Fruit fly (Drosophila melanogaster) whole organism, pupa: ENCODE data around the gene CG17732.

Source experiments
- CG10348 ChIP-seq: fragments of 200-800 bp; sonication (Bioruptor generic); IDR thresholded peaks from 2 replicates; pipeline ENCODE4 v1.3.6; 2022; ENCODE audit warnings: missing biosample characterization, missing genetic modification characterization
- CG12605 ChIP-seq: fragments of 200-800 bp; sonication (Bioruptor generic); IDR thresholded peaks from 2 replicates; pipeline ENCODE4 v1.3.6; 2022; ENCODE audit warnings: missing biosample characterization, missing genetic modification characterization
- CG17806 ChIP-seq: fragments of 200-800 bp; sonication (Bioruptor generic); optimal IDR thresholded peaks from 2 replicates; lab custom pipeline; 2018; ENCODE audit warnings: missing biosample characterization, mild to moderate bottlenecking, missing genetic modification characterization, moderate library complexity
- CG32121 ChIP-seq: fragments of 200-800 bp; sonication (Bioruptor generic); IDR thresholded peaks from 2 replicates; pipeline ENCODE4 v1.3.6; 2022; ENCODE audit warnings: missing biosample characterization, missing genetic modification characterization
- CG34367 ChIP-seq: fragments of 200-800 bp; sonication (Bioruptor generic); optimal IDR thresholded peaks from 2 replicates; lab custom pipeline; 2018; ENCODE audit warnings: missing biosample characterization, mild to moderate bottlenecking, missing genetic modification characterization
- CG9948 ChIP-seq: fragments of 200-800 bp; sonication (Bioruptor generic); optimal IDR thresholded peaks from 2 replicates; lab custom pipeline; 2018; ENCODE audit warnings: missing biosample characterization, mild to moderate bottlenecking, missing genetic modification characterization, moderate library complexity
- D1 ChIP-seq: fragments of 200-800 bp; sonication (Bioruptor generic); optimal IDR thresholded peaks from 2 replicates; lab custom pipeline; 2018; ENCODE audit warnings: missing biosample characterization, mild to moderate bottlenecking, missing genetic modification characterization, moderate library complexity
- EcR ChIP-seq: fragments of 200-800 bp; sonication (Bioruptor generic); optimal IDR thresholded peaks from 3 replicates; lab custom pipeline; 2019; ENCODE audit warnings: missing biosample characterization, missing genetic modification characterization, mild to moderate bottlenecking, moderate library complexity, missing genetic modification reagents
- Pif1A ChIP-seq: fragments of 200-800 bp; sonication (Bioruptor generic); optimal IDR thresholded peaks from 3 replicates; lab custom pipeline; 2016; ENCODE audit warnings: missing biosample characterization, missing genetic modification characterization
- Pif1B ChIP-seq: fragments of 200-800 bp; sonication (Bioruptor generic); optimal IDR thresholded peaks from 3 replicates; lab custom pipeline; 2016; ENCODE audit warnings: missing biosample characterization, missing genetic modification characterization
- gl ChIP-seq: fragments of 200-800 bp; sonication (Bioruptor generic); optimal IDR thresholded peaks from 2 replicates; lab custom pipeline; 2018; ENCODE audit warnings: missing biosample characterization, mild to moderate bottlenecking, missing genetic modification characterization

DNA sequence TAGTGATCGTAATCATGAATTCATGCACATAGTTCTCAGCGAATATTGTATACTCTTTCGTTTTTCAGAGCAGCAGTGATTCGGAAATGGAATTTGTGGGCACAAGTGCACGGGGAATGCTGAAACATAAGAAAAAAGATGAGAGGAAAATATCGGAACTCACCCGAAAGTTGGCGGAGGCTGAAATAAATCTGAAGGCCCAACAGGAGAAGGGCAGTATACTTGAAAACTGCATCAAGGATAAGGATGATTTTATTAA, 21.7 kb downstream of the CG17732 start:
- TF ChIP-seq gl (tag; lab: Kevin White, UChicago) (no peak), CG34367 (tag; lab: Kevin White, UChicago) (no peak), CG17806 (no peak), Pif1A (GFP tag; lab: Kevin White, UChicago) (no peak), CG32121 (no peak), EcR (GFP tag; lab: Kevin White, UChicago) (no peak), CG10348 (GFP tag; lab: Robert Waterston, UW) (no peak), Pif1B (GFP tag; lab: Kevin White, UChicago) (no peak), CG9948 (no peak), CG12605 (GFP tag; lab: Robert Waterston, UW) (no peak), D1 (tag; lab: Kevin White, UChicago) (no peak)
